Worm (Caenorhabditis elegans) whole organism, early embryonic: ENCODE results near the gene oac-53.

Experiments
- aly-1 ChIP-seq: sonication (generic microtip); optimal IDR thresholded peaks from 2 replicates; lab custom pipeline; 2016; ENCODE audit warnings: missing genetic modification characterization, missing compliant biosample characterization
- ama-1 ChIP-seq: fragments of 150-350 bp; optimal IDR thresholded peaks from 2 replicates; lab custom pipeline; 2014
- ceh-13 ChIP-seq: fragments of 200-800 bp; sonication (Bioruptor generic); optimal IDR thresholded peaks from 2 replicates; lab custom pipeline; 2018; ENCODE audit warnings: mild to moderate bottlenecking, missing genetic modification characterization, missing compliant biosample characterization
- ceh-36 ChIP-seq: sonication (generic microtip); optimal IDR thresholded peaks from 2 replicates; lab custom pipeline; 2016; ENCODE audit warnings: missing genetic modification characterization, inconsistent platforms, missing compliant biosample characterization
- flt-1 ChIP-seq: fragments of 200-800 bp; sonication (Bioruptor generic); IDR thresholded peaks from 2 replicates; pipeline ENCODE4 v1.3.6; 2022; ENCODE audit warnings: missing genetic modification characterization, missing compliant biosample characterization
- hnd-1 ChIP-seq: sonication (generic microtip); optimal IDR thresholded peaks from 2 replicates; lab custom pipeline; 2016; ENCODE audit warnings: missing genetic modification characterization, missing compliant biosample characterization
- pes-1 ChIP-seq: fragments of 200-800 bp; sonication (Bioruptor generic); IDR thresholded peaks from 2 replicates; pipeline ENCODE4 v1.3.6; 2022; ENCODE audit warnings: missing genetic modification reagents, missing genetic modification characterization, missing compliant biosample characterization
- tbx-37 ChIP-seq: fragments of 200-800 bp; sonication (Bioruptor generic); conservative IDR thresholded peaks from 2 replicates; pipeline ENCODE4 v1.3.6; 2022; ENCODE audit warnings: missing genetic modification reagents, missing genetic modification characterization, missing compliant biosample characterization

ce11 chrV:16674399-16674798 lies 46.6 kb upstream of the oac-53 start:
- TF ChIP-seq ceh-13 (GFP tag; lab: Kevin White, UChicago) (no peak), flt-1 (GFP tag; lab: Robert Waterston, UW) (no peak), ama-1 (lab: Kevin White, UChicago) (no peak), pes-1 (GFP tag; lab: Robert Waterston, UW) (no peak), tbx-37 (no peak), hnd-1 (no peak), aly-1 (no peak), ceh-36 (tag; lab: Kevin White, UChicago) (no peak)
